Worm (Caenorhabditis elegans): ENCODE results near the gene F19C7.8.

DNA sequence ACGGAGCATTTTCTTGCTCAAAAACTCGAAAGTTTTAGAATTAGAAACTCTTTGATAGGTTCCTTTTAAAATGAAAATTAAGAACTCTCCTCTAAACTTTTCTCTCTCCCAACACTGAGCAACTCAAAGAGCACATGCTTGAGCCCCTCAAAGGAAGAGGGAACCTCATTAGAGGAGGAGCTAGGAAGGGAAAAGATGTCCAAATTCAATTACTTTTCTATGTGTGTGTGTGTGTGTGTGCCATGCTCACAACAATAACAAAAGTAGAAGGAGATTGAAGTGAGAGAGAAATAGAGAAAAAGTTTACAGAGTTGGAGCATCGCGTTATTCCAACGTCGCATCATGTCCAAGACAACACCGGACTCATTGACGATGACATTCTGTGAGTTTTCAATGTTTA lies 51.9 kb downstream of the F19C7.8 start:
- TF ChIP-seq elt-3 (tag; optimal IDR thresholded peaks at IDR 0.05) = no peak
- TF ChIP-seq nhr-28 (tag; optimal IDR thresholded peaks at IDR 0.05) = no peak
- TF ChIP-seq lin-39 (tag; optimal IDR thresholded peaks at IDR 0.05) = no peak
- no peak for TF ChIP-seq elt-2 (tag; optimal IDR thresholded peaks at IDR 0.05)
- no peak for TF ChIP-seq ceh-28 (tag; optimal IDR thresholded peaks at IDR 0.05)
- no peak for TF ChIP-seq unc-39 (tag; optimal IDR thresholded peaks at IDR 0.05)

Data from whole organism, L3 larva.